Worm (Caenorhabditis elegans) whole organism, L2 larva: ENCODE measurements around the gene bath-47.

Experiments
- C34F6.9 ChIP-seq: fragments of 150-350 bp; optimal IDR thresholded peaks from 2 replicates; lab custom pipeline; 2014; ENCODE audit warnings: missing biosample characterization, missing genetic modification characterization
- F13H6.1 ChIP-seq: sonication (generic microtip); optimal IDR thresholded peaks from 2 replicates; lab custom pipeline; 2016; ENCODE audit warnings: missing genetic modification characterization, missing compliant biosample characterization
- R02D3.7 ChIP-seq: fragments of 150-350 bp; optimal IDR thresholded peaks from 2 replicates; lab custom pipeline; 2014; ENCODE audit warnings: missing biosample characterization, missing genetic modification characterization
- ZK546.5 ChIP-seq: sonication (generic microtip); optimal IDR thresholded peaks from 2 replicates; lab custom pipeline; 2017; ENCODE audit warnings: missing biosample characterization, missing genetic modification characterization
- alr-1 ChIP-seq: fragments of 150-350 bp; optimal IDR thresholded peaks from 2 replicates; lab custom pipeline; 2014; ENCODE audit warnings: missing biosample characterization, missing genetic modification characterization
- aly-2 ChIP-seq: fragments of 150-350 bp; optimal IDR thresholded peaks from 2 replicates; lab custom pipeline; 2014; ENCODE audit warnings: missing biosample characterization, missing genetic modification characterization
- ama-1 ChIP-seq: fragments of 150-350 bp; optimal IDR thresholded peaks from 2 replicates; lab custom pipeline; 2018; ENCODE audit warnings: inconsistent platforms
- blmp-1 ChIP-seq: sonication (generic microtip); optimal IDR thresholded peaks from 2 replicates; lab custom pipeline; 2017; ENCODE audit warnings: missing genetic modification characterization, mild to moderate bottlenecking, missing compliant biosample characterization, antibody characterized with exemption, moderate library complexity; ENCODE audit not compliant: insufficient read depth
- ceh-16 ChIP-seq: fragments of 150-350 bp; optimal IDR thresholded peaks from 2 replicates; lab custom pipeline; 2014; ENCODE audit warnings: missing biosample characterization, missing genetic modification characterization
- ceh-82 ChIP-seq: fragments of 150-350 bp; optimal IDR thresholded peaks from 2 replicates; lab custom pipeline; 2014; ENCODE audit warnings: missing biosample characterization, missing genetic modification characterization
- crh-2 ChIP-seq: sonication (generic microtip); optimal IDR thresholded peaks from 2 replicates; lab custom pipeline; 2017; ENCODE audit warnings: missing biosample characterization, missing genetic modification characterization
- dmd-4 ChIP-seq: sonication (generic microtip); optimal IDR thresholded peaks from 2 replicates; lab custom pipeline; 2017; ENCODE audit warnings: missing biosample characterization, missing genetic modification characterization
- elt-3 ChIP-seq: sonication (generic microtip); optimal IDR thresholded peaks from 2 replicates; lab custom pipeline; 2017; ENCODE audit warnings: missing biosample characterization, missing genetic modification characterization
- fos-1 ChIP-seq: fragments of 150-350 bp; optimal IDR thresholded peaks from 2 replicates; lab custom pipeline; 2014; ENCODE audit warnings: missing biosample characterization, missing genetic modification characterization
- gmeb-1 ChIP-seq: fragments of 150-350 bp; optimal IDR thresholded peaks from 2 replicates; lab custom pipeline; 2014; ENCODE audit warnings: missing biosample characterization, missing genetic modification characterization
- lin-11 ChIP-seq: fragments of 150-350 bp; sonication (generic microtip); optimal IDR thresholded peaks from 2 replicates; lab custom pipeline; 2014; ENCODE audit warnings: missing biosample characterization, missing genetic modification characterization, inconsistent platforms, mixed read lengths
- lin-39 ChIP-seq: fragments of 150-350 bp; optimal IDR thresholded peaks from 2 replicates; lab custom pipeline; 2014; ENCODE audit warnings: missing biosample characterization, missing genetic modification reagents, missing genetic modification characterization
- lsy-2 ChIP-seq, 2 experiments: fragments of 150-350 bp in 1 of 2; sonication (generic microtip) in 1 of 2; optimal IDR thresholded peaks; 2 replicates each; lab custom pipeline; 2014 to 2017; ENCODE audit warnings: missing biosample characterization in 2 of 2, missing genetic modification characterization in 2 of 2
- mdl-1 ChIP-seq, 2 experiments: fragments of 150-350 bp in 1 of 2; sonication (generic microtip) in 1 of 2; optimal IDR thresholded peaks; 2 replicates each; lab custom pipeline; 2017; ENCODE audit warnings: missing biosample characterization in 2 of 2, missing genetic modification characterization in 2 of 2
- nhr-10 ChIP-seq: sonication (generic microtip); optimal IDR thresholded peaks from 2 replicates; lab custom pipeline; 2017; ENCODE audit warnings: missing biosample characterization, missing genetic modification characterization
- nhr-11 ChIP-seq: fragments of 150-350 bp; optimal IDR thresholded peaks from 2 replicates; lab custom pipeline; 2014; ENCODE audit warnings: missing biosample characterization, missing genetic modification characterization
- nhr-12 ChIP-seq: fragments of 150-350 bp; optimal IDR thresholded peaks from 2 replicates; lab custom pipeline; 2014; ENCODE audit warnings: missing biosample characterization, missing genetic modification characterization
- nhr-129 ChIP-seq: fragments of 150-350 bp; optimal IDR thresholded peaks from 2 replicates; lab custom pipeline; 2014; ENCODE audit warnings: missing biosample characterization, missing genetic modification characterization
- nhr-21 ChIP-seq: fragments of 150-350 bp; optimal IDR thresholded peaks from 2 replicates; lab custom pipeline; 2014; ENCODE audit warnings: missing biosample characterization, missing genetic modification characterization
- nhr-23 ChIP-seq: fragments of 150-350 bp; optimal IDR thresholded peaks from 2 replicates; lab custom pipeline; 2014; ENCODE audit warnings: missing biosample characterization, missing genetic modification reagents, missing genetic modification characterization
- nhr-237 ChIP-seq: fragments of 150-350 bp; optimal IDR thresholded peaks from 2 replicates; lab custom pipeline; 2014; ENCODE audit warnings: missing biosample characterization, missing genetic modification characterization
- nhr-25 ChIP-seq: fragments of 150-350 bp; sonication (generic microtip); optimal IDR thresholded peaks from 3 replicates; lab custom pipeline; 2014; ENCODE audit warnings: missing biosample characterization, missing genetic modification characterization
- nhr-6 ChIP-seq: fragments of 150-350 bp; optimal IDR thresholded peaks from 2 replicates; lab custom pipeline; 2014; ENCODE audit warnings: missing biosample characterization, missing genetic modification characterization
- nhr-77 ChIP-seq: fragments of 150-350 bp; optimal IDR thresholded peaks from 2 replicates; lab custom pipeline; 2014; ENCODE audit warnings: missing biosample characterization, missing genetic modification characterization
- peb-1 ChIP-seq: fragments of 150-350 bp; optimal IDR thresholded peaks from 2 replicates; lab custom pipeline; 2014; ENCODE audit warnings: missing biosample characterization, missing genetic modification characterization
- sem-4 ChIP-seq: fragments of 150-350 bp; optimal IDR thresholded peaks from 2 replicates; lab custom pipeline; 2014; ENCODE audit warnings: missing biosample characterization, missing genetic modification reagents, missing genetic modification characterization
- skn-1 ChIP-seq: sonication (generic microtip); optimal IDR thresholded peaks from 2 replicates; lab custom pipeline; 2017; ENCODE audit warnings: missing biosample characterization, missing genetic modification characterization
- sma-9 ChIP-seq, 2 experiments: fragments of 150-350 bp in 1 of 2; sonication (generic microtip) in 1 of 2; optimal IDR thresholded peaks; 2 replicates each; lab custom pipeline; 2014 to 2016; ENCODE audit warnings: missing genetic modification characterization in 2 of 2, mild to moderate bottlenecking in 1 of 2, missing biosample characterization in 1 of 2, missing compliant biosample characterization in 1 of 2, missing genetic modification reagents in 1 of 2, moderate library complexity in 1 of 2
- snpc-4 ChIP-seq: fragments of 150-350 bp; optimal IDR thresholded peaks from 2 replicates; lab custom pipeline; 2014; ENCODE audit warnings: missing biosample characterization, missing genetic modification characterization
- unc-39 ChIP-seq: fragments of 150-350 bp; optimal IDR thresholded peaks from 2 replicates; lab custom pipeline; 2014; ENCODE audit warnings: missing biosample characterization, missing genetic modification characterization
- unc-55 ChIP-seq: fragments of 150-350 bp; sonication (generic microtip); optimal IDR thresholded peaks from 3 replicates; lab custom pipeline; 2014; ENCODE audit warnings: missing biosample characterization, missing genetic modification reagents, missing genetic modification characterization
- unc-62 ChIP-seq: fragments of 150-350 bp; optimal IDR thresholded peaks from 2 replicates; lab custom pipeline; 2014; ENCODE audit warnings: missing biosample characterization, missing genetic modification reagents, missing genetic modification characterization
- zag-1 ChIP-seq: fragments of 150-350 bp; optimal IDR thresholded peaks from 2 replicates; lab custom pipeline; 2014; ENCODE audit warnings: missing biosample characterization, missing genetic modification characterization
- ztf-4 ChIP-seq: fragments of 150-350 bp; optimal IDR thresholded peaks from 2 replicates; lab custom pipeline; 2014; ENCODE audit warnings: missing biosample characterization, missing genetic modification characterization

bath-47 gene

DNA sequence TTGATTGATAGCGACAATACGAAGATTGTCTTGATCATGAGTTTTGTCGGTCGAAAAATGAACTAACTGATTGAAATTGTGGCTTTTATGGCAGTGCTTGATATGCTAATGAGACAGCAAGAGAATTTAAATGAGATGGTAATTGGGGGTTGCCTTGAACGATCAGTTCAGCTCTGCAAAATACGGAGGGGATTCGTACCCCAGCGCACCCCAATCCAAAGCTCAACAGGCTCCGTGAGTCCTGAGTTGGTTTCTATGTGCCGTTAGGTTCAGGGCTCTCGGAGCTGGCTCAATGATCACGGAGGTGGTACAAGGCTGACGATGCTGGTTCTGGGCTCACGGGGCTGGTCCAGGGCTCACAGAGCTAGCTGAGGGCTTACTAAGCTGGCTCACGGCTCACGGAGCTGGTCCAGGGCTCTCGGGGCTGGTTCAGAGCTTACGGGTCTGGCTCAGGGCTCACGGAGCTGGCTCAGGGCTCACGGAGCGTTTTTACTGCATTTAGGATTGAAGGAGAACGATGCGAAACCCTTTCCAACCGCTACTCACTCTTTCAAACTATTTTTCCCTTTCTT is 43.3 kb downstream of the bath-47 start, which contains the start of gene ZC204.6:
Gene ZC204.6, minus strand, starts transcription at position 51 of the 572 bp plus-strand sequence.
- TF ChIP-seq unc-62 (GFP tag; lab: Kevin White, UChicago) (no peak), ama-1 (lab: Kevin White, UChicago) (no peak), zag-1 (tag; lab: Kevin White, UChicago) (no peak), crh-2 (no peak), gmeb-1 (tag; lab: Kevin White, UChicago) (no peak), ceh-16 (tag; lab: Kevin White, UChicago) (no peak), mdl-1 (tag; optimal IDR thresholded peaks at IDR 0.05; lab: Kevin White, UChicago) (no peak), sma-9 (GFP tag; optimal IDR thresholded peaks at IDR 0.05; lab: Kevin White, UChicago) (no peak), sma-9 (tag; optimal IDR thresholded peaks at IDR 0.05; lab: Kevin White, UChicago) (no peak), aly-2 (tag; lab: Kevin White, UChicago) (no peak), R02D3.7 (tag; lab: Kevin White, UChicago) (no peak), nhr-77 (tag; lab: Kevin White, UChicago) (no peak), nhr-237 (tag; lab: Kevin White, UChicago) (no peak), nhr-12 (tag; lab: Kevin White, UChicago) (no peak), snpc-4 (tag; lab: Kevin White, UChicago) (no peak), nhr-23 (tag; lab: Kevin White, UChicago) (no peak), peb-1 (no peak), fos-1 (tag; lab: Kevin White, UChicago) (no peak), nhr-11 (tag; lab: Kevin White, UChicago) (no peak)

DNA sequence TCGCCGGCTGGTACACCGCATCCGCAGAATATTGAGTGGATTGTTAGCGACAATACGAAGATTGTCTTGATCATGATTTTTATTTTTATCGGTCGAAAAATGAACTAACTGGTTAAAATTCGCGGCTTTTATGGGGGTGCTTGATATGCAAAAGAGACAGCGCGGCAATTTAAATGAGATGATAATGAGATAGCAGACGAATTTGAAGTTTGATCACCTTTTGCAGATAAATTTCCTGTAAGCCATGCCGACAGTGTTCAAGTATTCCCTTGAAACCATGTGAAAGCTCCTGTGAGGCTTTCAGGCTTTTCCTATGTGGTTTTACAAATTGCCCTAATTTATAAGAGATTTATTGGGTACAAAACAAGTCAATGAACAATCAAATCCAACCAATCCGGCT is 44.6 kb downstream of the bath-47 start, which contains the start of gene ZC204.17:
Gene ZC204.17, minus strand, starts transcription at position 101 of the 400 bp plus-strand sequence.
- TF ChIP-seq alr-1, result no peak
- no peak for TF ChIP-seq unc-55
- no peak for TF ChIP-seq ztf-4 (tag; lab: Kevin White, UChicago)
- no peak for TF ChIP-seq crh-2
- no peak for TF ChIP-seq nhr-11 (tag; lab: Kevin White, UChicago)

DNA sequence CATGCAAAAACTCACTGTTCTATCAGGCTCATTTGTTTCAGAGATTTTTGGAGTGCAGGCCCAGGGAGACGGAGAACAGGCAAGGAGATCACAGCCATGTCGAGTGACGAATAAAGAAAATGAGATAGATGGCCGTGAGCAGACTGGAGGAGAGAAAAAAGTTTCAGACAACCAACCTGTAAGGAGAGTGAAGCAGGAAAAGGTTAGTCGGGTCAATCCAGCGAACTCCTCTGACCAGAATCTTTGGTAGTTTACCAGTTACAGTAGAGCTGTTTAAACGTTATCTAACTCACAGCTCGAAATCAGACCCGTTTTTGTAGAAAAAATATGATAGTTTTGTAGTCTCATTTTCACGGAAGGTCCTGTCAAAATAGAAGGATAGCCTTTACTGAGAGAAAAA is 47.2 kb downstream of the bath-47 start, which contains the start of gene fbxb-21:
Gene fbxb-21, minus strand, starts transcription at position 101 of the 400 bp plus-strand sequence.
- TF ChIP-seq dmd-4 (tag; lab: Kevin White, UChicago) (no peak), ama-1 (lab: Kevin White, UChicago) (no peak), mdl-1 (tag; optimal IDR thresholded peaks at IDR 0.05; lab: Kevin White, UChicago) (no peak), fos-1 (tag; lab: Kevin White, UChicago) (no peak), unc-62 (GFP tag; lab: Kevin White, UChicago) (no peak), ceh-82 (no peak), crh-2 (no peak), nhr-237 (tag; lab: Kevin White, UChicago) (no peak), nhr-12 (tag; lab: Kevin White, UChicago) (no peak), snpc-4 (tag; lab: Kevin White, UChicago) (no peak), nhr-77 (tag; lab: Kevin White, UChicago) (no peak), unc-39 (tag; lab: Kevin White, UChicago) (no peak), skn-1 (tag; lab: Kevin White, UChicago) (no peak), ZK546.5 (no peak), sem-4 (tag; lab: Kevin White, UChicago) (no peak)

DNA sequence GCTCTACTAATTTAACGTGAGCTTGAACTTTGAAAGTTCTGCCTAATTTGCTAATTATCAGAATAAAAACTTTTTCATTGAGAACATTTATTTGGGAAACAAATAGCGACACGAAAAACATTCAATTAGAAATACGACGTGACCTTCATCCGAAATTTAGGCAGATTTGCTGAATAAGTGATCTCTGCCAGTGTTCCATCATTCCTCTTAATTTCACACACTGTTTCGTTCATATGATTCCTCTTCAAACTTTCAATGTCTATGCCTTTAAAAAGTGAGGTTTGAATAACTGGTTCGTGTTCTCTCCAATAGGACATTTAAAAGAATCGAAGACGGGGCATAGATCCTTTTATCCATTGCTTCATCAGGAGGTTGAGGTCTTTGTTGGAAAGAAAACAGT is 48.9 kb downstream of the bath-47 start, which contains the start of gene fbxb-20:
Gene fbxb-20, minus strand, starts transcription at position 101 of the 400 bp plus-strand sequence.
- TF ChIP-seq crh-2, result no peak
- no peak for TF ChIP-seq nhr-77 (tag; lab: Kevin White, UChicago)
- no peak for TF ChIP-seq nhr-10 (tag; lab: Kevin White, UChicago)
- TF ChIP-seq ceh-82, result no peak
- TF ChIP-seq ZK546.5, result no peak
- no peak for TF ChIP-seq elt-3 (tag; lab: Kevin White, UChicago)
- no peak for TF ChIP-seq nhr-129
- no peak for TF ChIP-seq ceh-16 (tag; lab: Kevin White, UChicago)
- TF ChIP-seq nhr-11 (tag; lab: Kevin White, UChicago), result no peak
- no peak for TF ChIP-seq lin-11 (tag; lab: Kevin White, UChicago)

DNA sequence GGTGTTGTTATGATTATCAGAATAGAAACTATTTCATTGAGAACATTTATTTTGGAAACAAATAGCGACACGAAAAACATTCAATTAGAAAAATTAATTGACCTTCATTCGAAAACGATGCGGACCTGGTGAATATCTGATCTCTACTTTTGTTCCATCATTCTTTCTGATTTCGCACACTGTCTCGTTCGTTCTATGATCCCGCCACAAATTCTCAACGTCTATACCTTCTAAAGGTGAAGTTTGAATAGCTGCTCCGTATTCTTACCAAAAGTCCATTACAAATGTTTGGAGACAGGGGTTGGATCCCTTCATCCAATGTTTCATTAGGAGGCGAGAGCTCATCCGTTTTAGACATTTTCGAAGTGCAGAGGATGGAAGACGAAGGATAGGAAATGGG is 50.2 kb downstream of the bath-47 start, which contains the start of gene fbxb-16:
Gene fbxb-16, minus strand, starts transcription at position 101 of the 400 bp plus-strand sequence.
- TF ChIP-seq mdl-1 (tag; optimal IDR thresholded peaks at IDR 0.05; lab: Kevin White, UChicago) (no peak), skn-1 (tag; lab: Kevin White, UChicago) (no peak), unc-62 (GFP tag; lab: Kevin White, UChicago) (no peak), nhr-6 (tag; lab: Kevin White, UChicago) (no peak), snpc-4 (tag; lab: Kevin White, UChicago) (no peak), C34F6.9 (tag; lab: Kevin White, UChicago) (no peak), ceh-16 (tag; lab: Kevin White, UChicago) (no peak), nhr-25 (tag; lab: Kevin White, UChicago) (no peak), blmp-1 (tag; lab: Kevin White, UChicago) (no peak), unc-39 (tag; lab: Kevin White, UChicago) (no peak), fos-1 (tag; lab: Kevin White, UChicago) (no peak), unc-55 (no peak), lin-39 (tag; lab: Kevin White, UChicago) (no peak), nhr-21 (tag; lab: Kevin White, UChicago) (no peak), lsy-2 (tag; optimal IDR thresholded peaks at IDR 0.05; lab: Kevin White, UChicago) (no peak), nhr-11 (tag; lab: Kevin White, UChicago) (no peak), F13H6.1 (tag; lab: Kevin White, UChicago) (no peak), nhr-129 (no peak)
- TF ChIP-seq, all 48 proteins: peak for 0
